Worm (Caenorhabditis elegans) whole organism, mixed stage, embryonic: ENCODE results near the gene M02E1.3.

Experiments used
- ces-1 ChIP-seq: fragments of 150-350 bp; optimal IDR thresholded peaks from 2 replicates; lab custom pipeline; 2014; ENCODE audit warnings: missing biosample characterization, missing genetic modification reagents, missing genetic modification characterization
- elt-1 ChIP-seq: sonication (generic microtip); optimal IDR thresholded peaks from 2 replicates; lab custom pipeline; 2017; ENCODE audit warnings: missing genetic modification characterization, mild to moderate bottlenecking, missing compliant biosample characterization, antibody characterized with exemption, moderate library complexity, borderline replicate concordance; ENCODE audit not compliant: insufficient read depth
- mep-1 ChIP-seq: fragments of 150-350 bp; optimal IDR thresholded peaks from 2 replicates; lab custom pipeline; 2017; ENCODE audit warnings: missing biosample characterization, missing genetic modification reagents, missing genetic modification characterization, inconsistent platforms
- mls-2 ChIP-seq: sonication (generic microtip); optimal IDR thresholded peaks from 2 replicates; lab custom pipeline; 2016; ENCODE audit warnings: mild to moderate bottlenecking, missing genetic modification characterization, moderate library complexity, missing compliant biosample characterization
- nhr-237 ChIP-seq: fragments of 150-350 bp; optimal IDR thresholded peaks from 2 replicates; lab custom pipeline; 2014; ENCODE audit warnings: missing biosample characterization, missing genetic modification characterization
- nhr-28 ChIP-seq: fragments of 150-350 bp; optimal IDR thresholded peaks from 2 replicates; lab custom pipeline; 2014; ENCODE audit warnings: missing biosample characterization, missing genetic modification characterization
- nhr-76 ChIP-seq: sonication (generic microtip); optimal IDR thresholded peaks from 2 replicates; lab custom pipeline; 2017; ENCODE audit warnings: missing biosample characterization, missing genetic modification characterization
- pha-4 ChIP-seq: fragments of 150-350 bp; optimal IDR thresholded peaks from 2 replicates; lab custom pipeline; 2018; ENCODE audit warnings: missing biosample characterization, missing genetic modification reagents, missing genetic modification characterization
- snpc-4 ChIP-seq: fragments of 150-350 bp; optimal IDR thresholded peaks from 2 replicates; lab custom pipeline; 2014; ENCODE audit warnings: missing biosample characterization, missing genetic modification characterization
- unc-62 ChIP-seq: fragments of 150-350 bp; optimal IDR thresholded peaks from 2 replicates; lab custom pipeline; 2014; ENCODE audit warnings: missing biosample characterization, missing genetic modification reagents, missing genetic modification characterization

ce11 chrX:311211-311610, 11.1 kb upstream of the M02E1.3 start, which contains the start of gene nlp-64:
- TF ChIP-seq nhr-28 (tag; lab: Kevin White, UChicago) = no peak
- TF ChIP-seq nhr-237 (tag; lab: Kevin White, UChicago) = no peak
- TF ChIP-seq ces-1 (GFP tag; lab: Kevin White, UChicago) = no peak
- TF ChIP-seq mep-1 (tag; lab: Kevin White, UChicago) = no peak
- TF ChIP-seq mls-2 = no peak
- no peak for TF ChIP-seq nhr-76 (tag; lab: Kevin White, UChicago)
- TF ChIP-seq pha-4 = no peak
- no peak for TF ChIP-seq unc-62 (GFP tag; lab: Kevin White, UChicago)
- TF ChIP-seq snpc-4 (tag; lab: Kevin White, UChicago) = no peak
- TF ChIP-seq elt-1 (tag; lab: Kevin White, UChicago) = no peak
